Fruit fly (Drosophila melanogaster) whole organism, embryonic: ENCODE data around the gene CG15353.

Experiments used
- Bdp1 ChIP-seq: fragments of 200-800 bp; sonication (Bioruptor generic); optimal IDR thresholded peaks from 3 replicates; lab custom pipeline; 2016; ENCODE audit warnings: missing biosample characterization, missing genetic modification characterization
- CG10267 ChIP-seq: fragments of 200-800 bp; sonication (Bioruptor generic); optimal IDR thresholded peaks from 2 replicates; lab custom pipeline; 2018; ENCODE audit warnings: missing biosample characterization, mild to moderate bottlenecking, missing genetic modification characterization, moderate library complexity

DNA sequence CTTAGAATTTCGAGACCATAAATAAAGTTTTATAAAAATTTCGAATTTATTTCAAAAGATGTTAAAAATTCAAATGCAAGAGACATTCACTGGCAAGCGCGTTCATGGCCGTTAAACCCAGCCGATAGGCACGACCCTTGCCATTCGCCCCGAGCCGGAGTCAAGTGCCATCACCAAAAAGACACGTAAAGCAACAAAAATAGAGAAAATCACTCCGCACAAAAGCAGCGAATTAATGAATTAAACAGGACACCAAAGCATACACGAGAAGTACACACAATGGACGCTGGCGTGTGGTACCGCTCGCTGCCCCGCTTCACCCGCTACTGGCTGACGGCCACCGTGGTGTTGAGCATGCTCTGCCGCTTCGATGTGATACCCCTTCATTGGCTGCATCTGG, 33.0 kb downstream of the CG15353 start, which contains the start of gene Der-1:
- no peak for TF ChIP-seq Bdp1 (GFP tag; lab: Kevin White, UChicago)
- peak; percentile 20 for TF ChIP-seq CG10267
